Worm (Caenorhabditis elegans): ENCODE data around the gene F07F6.4.

The F07F6.4 gene

ce11 chrII:5458683-5459410, 29.5 kb upstream of the F07F6.4 start:
- TF ChIP-seq T22C8.4 (GFP tag; IDR thresholded peaks at IDR 0.05), result no peak
- TF ChIP-seq ref-1 (GFP tag; conservative IDR thresholded peaks at IDR 0.05), result no peak
- no peak for TF ChIP-seq med-1 (GFP tag; optimal IDR thresholded peaks at IDR 0.05; ENCODE audit: insufficient read depth)
- TF ChIP-seq flt-1 (GFP tag; IDR thresholded peaks at IDR 0.05), result no peak
- no peak for TF ChIP-seq cog-1 (tag; optimal IDR thresholded peaks at IDR 0.05)
- TF ChIP-seq ztf-29 (GFP tag; IDR thresholded peaks at IDR 0.05), result no peak
- TF ChIP-seq ztf-23 (GFP tag; IDR thresholded peaks at IDR 0.05), result no peak
- no peak for TF ChIP-seq klf-2 (GFP tag; conservative IDR thresholded peaks at IDR 0.05)
- TF ChIP-seq tab-1 (GFP tag; IDR thresholded peaks at IDR 0.05), result no peak

ce11 chrII:5455650-5456355, 26.4 kb upstream of the F07F6.4 start, which contains the start of gene daz-1:
Gene daz-1, plus strand, starts transcription at chrII:5456305.
- TF ChIP-seq ref-1 (GFP tag; conservative IDR thresholded peaks at IDR 0.05) (no peak), tab-1 (GFP tag; IDR thresholded peaks at IDR 0.05) (no peak), ztf-29 (GFP tag; IDR thresholded peaks at IDR 0.05) (no peak), ztf-23 (GFP tag; IDR thresholded peaks at IDR 0.05) (no peak), T22C8.4 (GFP tag; IDR thresholded peaks at IDR 0.05) (no peak), med-1 (GFP tag; optimal IDR thresholded peaks at IDR 0.05; ENCODE audit: insufficient read depth) (no peak), cog-1 (tag; optimal IDR thresholded peaks at IDR 0.05) (no peak), flt-1 (GFP tag; IDR thresholded peaks at IDR 0.05) (no peak), klf-2 (GFP tag; conservative IDR thresholded peaks at IDR 0.05) (no peak)

ce11 chrII:5453547-5453946, 24.2 kb upstream of the F07F6.4 start, which contains the start of gene dhs-5:
Gene dhs-5, plus strand, starts transcription at chrII:5453847.
- no peak for TF ChIP-seq cog-1 (tag; optimal IDR thresholded peaks at IDR 0.05)
- no peak for TF ChIP-seq med-1 (GFP tag; optimal IDR thresholded peaks at IDR 0.05; ENCODE audit: insufficient read depth)
- TF ChIP-seq ref-1 (GFP tag; conservative IDR thresholded peaks at IDR 0.05), result no peak
- no peak for TF ChIP-seq tab-1 (GFP tag; IDR thresholded peaks at IDR 0.05)
- no peak for TF ChIP-seq ztf-23 (GFP tag; IDR thresholded peaks at IDR 0.05)
- TF ChIP-seq flt-1 (GFP tag; IDR thresholded peaks at IDR 0.05), result no peak
- no peak for TF ChIP-seq klf-2 (GFP tag; conservative IDR thresholded peaks at IDR 0.05)
- TF ChIP-seq T22C8.4 (GFP tag; IDR thresholded peaks at IDR 0.05), result no peak
- no peak for TF ChIP-seq ztf-29 (GFP tag; IDR thresholded peaks at IDR 0.05)

ce11 chrII:5451278-5451677, 21.9 kb upstream of the F07F6.4 start:
- no peak for TF ChIP-seq ref-1 (GFP tag; conservative IDR thresholded peaks at IDR 0.05)
- no peak for TF ChIP-seq flt-1 (GFP tag; IDR thresholded peaks at IDR 0.05)
- TF ChIP-seq ztf-29 (GFP tag; IDR thresholded peaks at IDR 0.05), result no peak
- no peak for TF ChIP-seq klf-2 (GFP tag; conservative IDR thresholded peaks at IDR 0.05)
- no peak for TF ChIP-seq T22C8.4 (GFP tag; IDR thresholded peaks at IDR 0.05)
- TF ChIP-seq tab-1 (GFP tag; IDR thresholded peaks at IDR 0.05), result no peak
- no peak for TF ChIP-seq med-1 (GFP tag; optimal IDR thresholded peaks at IDR 0.05; ENCODE audit: insufficient read depth)
- TF ChIP-seq ztf-23 (GFP tag; IDR thresholded peaks at IDR 0.05), result no peak

- TF ChIP-seq cog-1 (tag; optimal IDR thresholded peaks at IDR 0.05), result no peak
Measured at ce11 chrII:5449620-5450019, 20.2 kb upstream of the F07F6.4 start.

ce11 chrII:5449219-5449618, 19.8 kb upstream of the F07F6.4 start:
- no peak for TF ChIP-seq flt-1 (GFP tag; IDR thresholded peaks at IDR 0.05)
- TF ChIP-seq ref-1 (GFP tag; conservative IDR thresholded peaks at IDR 0.05), result no peak
- no peak for TF ChIP-seq cog-1 (tag; optimal IDR thresholded peaks at IDR 0.05)
- no peak for TF ChIP-seq ztf-23 (GFP tag; IDR thresholded peaks at IDR 0.05)
- no peak for TF ChIP-seq ztf-29 (GFP tag; IDR thresholded peaks at IDR 0.05)
- no peak for TF ChIP-seq T22C8.4 (GFP tag; IDR thresholded peaks at IDR 0.05)
- TF ChIP-seq med-1 (GFP tag; optimal IDR thresholded peaks at IDR 0.05; ENCODE audit: insufficient read depth), result no peak
- no peak for TF ChIP-seq klf-2 (GFP tag; conservative IDR thresholded peaks at IDR 0.05)
- no peak for TF ChIP-seq tab-1 (GFP tag; IDR thresholded peaks at IDR 0.05)

ce11 chrII:5447381-5447780, 18.0 kb upstream of the F07F6.4 start, which contains the start of gene cex-1:
Gene cex-1, plus strand, starts transcription at chrII:5447681.
- no peak for TF ChIP-seq ztf-23 (GFP tag; IDR thresholded peaks at IDR 0.05)
- TF ChIP-seq tab-1 (GFP tag; IDR thresholded peaks at IDR 0.05), result no peak
- TF ChIP-seq T22C8.4 (GFP tag; IDR thresholded peaks at IDR 0.05), result no peak
- no peak for TF ChIP-seq ref-1 (GFP tag; conservative IDR thresholded peaks at IDR 0.05)
- no peak for TF ChIP-seq med-1 (GFP tag; optimal IDR thresholded peaks at IDR 0.05; ENCODE audit: insufficient read depth)
- no peak for TF ChIP-seq ztf-29 (GFP tag; IDR thresholded peaks at IDR 0.05)
- TF ChIP-seq flt-1 (GFP tag; IDR thresholded peaks at IDR 0.05), result no peak
- no peak for TF ChIP-seq cog-1 (tag; optimal IDR thresholded peaks at IDR 0.05)
- TF ChIP-seq klf-2 (GFP tag; conservative IDR thresholded peaks at IDR 0.05), result no peak

- TF ChIP-seq tab-1 (GFP tag; IDR thresholded peaks at IDR 0.05) (no peak), med-1 (GFP tag; optimal IDR thresholded peaks at IDR 0.05; ENCODE audit: insufficient read depth) (no peak), T22C8.4 (GFP tag; IDR thresholded peaks at IDR 0.05) (no peak), ztf-23 (GFP tag; IDR thresholded peaks at IDR 0.05) (no peak), ref-1 (GFP tag; conservative IDR thresholded peaks at IDR 0.05) (no peak), klf-2 (GFP tag; conservative IDR thresholded peaks at IDR 0.05) (no peak), flt-1 (GFP tag; IDR thresholded peaks at IDR 0.05) (no peak), ztf-29 (GFP tag; IDR thresholded peaks at IDR 0.05) (no peak), cog-1 (tag; optimal IDR thresholded peaks at IDR 0.05) (no peak)
Measured at ce11 chrII:5446506-5446905, 17.1 kb upstream of the F07F6.4 start, which contains the start of gene nmr-1. Gene nmr-1, minus strand, starts transcription at chrII:5446606.

ce11 chrII:5437586-5437985, 8.2 kb upstream of the F07F6.4 start, which contains the start of gene F07F6.1:
Gene F07F6.1, plus strand, starts transcription at chrII:5437886.
- no peak for TF ChIP-seq med-1 (GFP tag; optimal IDR thresholded peaks at IDR 0.05; ENCODE audit: insufficient read depth)
- TF ChIP-seq tab-1 (GFP tag; IDR thresholded peaks at IDR 0.05), result no peak
- TF ChIP-seq ztf-29 (GFP tag; IDR thresholded peaks at IDR 0.05), result no peak
- no peak for TF ChIP-seq flt-1 (GFP tag; IDR thresholded peaks at IDR 0.05)
- no peak for TF ChIP-seq ref-1 (GFP tag; conservative IDR thresholded peaks at IDR 0.05)
- no peak for TF ChIP-seq ztf-23 (GFP tag; IDR thresholded peaks at IDR 0.05)
